Fruit fly (Drosophila melanogaster): ENCODE results near the gene CG32277.

Gene CG32277

DNA sequence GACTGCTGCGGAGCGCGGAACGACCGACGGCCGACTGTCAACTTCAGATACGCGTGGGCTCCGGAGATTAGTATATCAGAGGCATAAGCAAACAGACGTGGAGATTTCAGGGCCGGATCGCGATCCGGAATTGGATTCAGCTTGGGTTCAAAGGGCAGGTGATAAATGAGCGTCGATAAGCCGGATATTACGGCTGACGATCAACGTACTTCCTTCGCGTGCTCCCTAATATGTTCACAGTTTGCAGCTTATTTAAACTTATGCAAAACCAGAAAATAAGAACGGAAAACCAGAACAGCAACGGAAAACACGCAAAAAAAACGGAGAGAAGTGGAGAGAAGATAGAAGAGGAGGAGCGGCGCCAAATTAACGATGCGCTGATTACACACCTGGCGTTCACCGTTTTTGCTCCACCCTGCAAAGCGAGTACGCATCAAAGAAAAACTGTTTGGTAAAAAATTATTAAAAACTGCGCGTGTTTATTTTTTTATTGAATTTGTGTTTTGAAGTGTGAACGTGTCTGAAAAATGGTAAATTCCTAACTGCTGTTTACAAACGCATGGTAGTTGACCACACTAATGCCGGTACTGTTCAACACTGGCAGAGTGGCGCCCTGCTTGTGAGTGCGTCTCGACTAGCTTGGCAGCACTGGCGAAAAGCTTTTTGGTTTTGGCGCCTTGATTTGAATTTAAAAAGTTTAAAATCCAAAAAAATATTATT is 33.9 kb upstream of the CG32277 start, which contains the start of gene CG17746 (continued):
- peak; percentile 60; the same call in 2 of the 3 replicates for TF ChIP-seq CG16813 (GFP tag; IDR thresholded peaks at IDR 0.05; ENCODE audit: partially characterized antibody)
- TF ChIP-seq CG13287 (GFP tag; IDR thresholded peaks at IDR 0.05; ENCODE audit: partially characterized antibody), result peak; percentile 72
- TF ChIP-seq grau (tag; optimal IDR thresholded peaks at IDR 0.05), result peak; percentile 25
- no peak for TF ChIP-seq jigr1 (GFP tag; IDR thresholded peaks at IDR 0.05)
- peak; percentile 82 for TF ChIP-seq gro (GFP tag; optimal IDR thresholded peaks at IDR 0.05)
- TF ChIP-seq Nf-YC (tag; optimal IDR thresholded peaks at IDR 0.05), result peak; percentile 40
- no peak for TF ChIP-seq CG30431 (GFP tag; optimal IDR thresholded peaks at IDR 0.05)
- no peak for TF ChIP-seq nerfin-2 (GFP tag; IDR thresholded peaks at IDR 0.05; ENCODE audit: partially characterized antibody)
- peak; percentile 20 for TF ChIP-seq shn (GFP tag; optimal IDR thresholded peaks at IDR 0.05)
- no peak for TF ChIP-seq Poxn (GFP tag; IDR thresholded peaks at IDR 0.05)
- TF ChIP-seq CG3163 (GFP tag; optimal IDR thresholded peaks at IDR 0.05), result no peak
- no peak for TF ChIP-seq disco-r (GFP tag; optimal IDR thresholded peaks at IDR 0.05)
- no peak for TF ChIP-seq CG12299 (tag; optimal IDR thresholded peaks at IDR 0.05)
- TF ChIP-seq sima (GFP tag; optimal IDR thresholded peaks at IDR 0.05), result no peak
- TF ChIP-seq Doc2 (GFP tag; IDR thresholded peaks at IDR 0.05), result no peak
- TF ChIP-seq CG18476 (GFP tag; optimal IDR thresholded peaks at IDR 0.05), result no peak
- no peak for TF ChIP-seq eyg (GFP tag; optimal IDR thresholded peaks at IDR 0.05)
- TF ChIP-seq oc (tag; optimal IDR thresholded peaks at IDR 0.05), result no peak
- TF ChIP-seq CG6654 (GFP tag; optimal IDR thresholded peaks at IDR 0.05), result no peak
- peak; percentile 33 for TF ChIP-seq jumu (GFP tag; optimal IDR thresholded peaks at IDR 0.05)
- no peak for TF ChIP-seq Ada2b (GFP tag; IDR thresholded peaks at IDR 0.05)
- TF ChIP-seq kay (GFP tag; optimal IDR thresholded peaks at IDR 0.05), result peak; percentile 43
- no peak for TF ChIP-seq CG7839 (tag; optimal IDR thresholded peaks at IDR 0.05)
- peak; percentile 47 for TF ChIP-seq CG10654 (GFP tag; optimal IDR thresholded peaks at IDR 0.05)
- no peak for TF ChIP-seq CG11695 (GFP tag; IDR thresholded peaks at IDR 0.05)
- TF ChIP-seq crp (GFP tag; optimal IDR thresholded peaks at IDR 0.05), result no peak
- TF ChIP-seq insv (GFP tag; optimal IDR thresholded peaks at IDR 0.05), result no peak
- peak; percentile 41 for TF ChIP-seq Dad (GFP tag; optimal IDR thresholded peaks at IDR 0.05)
- TF ChIP-seq CG11093 (GFP tag; IDR thresholded peaks at IDR 0.05), result no peak
- TF ChIP-seq Sry-δ (GFP tag; optimal IDR thresholded peaks at IDR 0.05), result peak; percentile 60
- no peak for TF ChIP-seq ewg (GFP tag; optimal IDR thresholded peaks at IDR 0.05)
- no peak for TF ChIP-seq ase (GFP tag; IDR thresholded peaks at IDR 0.05)
- TF ChIP-seq ara (GFP tag; IDR thresholded peaks at IDR 0.05), result no peak
- TF ChIP-seq YL-1 (GFP tag; optimal IDR thresholded peaks at IDR 0.05), result peak; percentile 78
- TF ChIP-seq CG6813 (GFP tag; optimal IDR thresholded peaks at IDR 0.05), result no peak
- no peak for TF ChIP-seq ssp (GFP tag; IDR thresholded peaks at IDR 0.05)
- no peak for TF ChIP-seq HLH4C (GFP tag; IDR thresholded peaks at IDR 0.05; ENCODE audit: partially characterized antibody)
- TF ChIP-seq Usf (GFP tag; optimal IDR thresholded peaks at IDR 0.05), result no peak
- no peak for TF ChIP-seq CG2889 (GFP tag; IDR thresholded peaks at IDR 0.05)
- TF ChIP-seq CG10274 (GFP tag; optimal IDR thresholded peaks at IDR 0.05), result no peak
- no peak for TF ChIP-seq CG7963 (GFP tag; IDR thresholded peaks at IDR 0.05; ENCODE audit: partially characterized antibody)
- TF ChIP-seq CG6272 (GFP tag; IDR thresholded peaks at IDR 0.05), result no peak
- TF ChIP-seq zen2 (GFP tag; IDR thresholded peaks at IDR 0.05; ENCODE audit: partially characterized antibody), result no peak
- no peak for TF ChIP-seq D19B (GFP tag; optimal IDR thresholded peaks at IDR 0.05)
- TF ChIP-seq BtbVII (GFP tag; optimal IDR thresholded peaks at IDR 0.05), result peak; percentile 0
- TF ChIP-seq CG2875 (GFP tag; optimal IDR thresholded peaks at IDR 0.05), result no peak
- TF ChIP-seq CG4617 (GFP tag; optimal IDR thresholded peaks at IDR 0.05; ENCODE audit: borderline replicate concordance), result peak; percentile 91
- no peak for TF ChIP-seq odd (GFP tag; optimal IDR thresholded peaks at IDR 0.05)
- no peak for TF ChIP-seq Sox102F (GFP tag; optimal IDR thresholded peaks at IDR 0.05)
- TF ChIP-seq pita (GFP tag; optimal IDR thresholded peaks at IDR 0.05), result peak; percentile 66

All from whole organism, embryonic.